Fruit fly (Drosophila melanogaster): ENCODE measurements around the gene CG14322.

dm6 chr3R:17680639-17681302 is 33.3 kb downstream of the CG14322 start:
- no peak for TF ChIP-seq EcR (GFP tag; optimal IDR thresholded peaks at IDR 0.05)
- no peak for TF ChIP-seq usp (GFP tag; optimal IDR thresholded peaks at IDR 0.05)
- TF ChIP-seq pan (optimal IDR thresholded peaks at IDR 0.05), result no peak
- no peak for TF ChIP-seq Dll (optimal IDR thresholded peaks at IDR 0.05)
- TF ChIP-seq psq (optimal IDR thresholded peaks at IDR 0.05), result no peak

All from whole organism.